Worm (Caenorhabditis elegans): ENCODE results near the gene B0563.18.

B0563.18 gene

DNA sequence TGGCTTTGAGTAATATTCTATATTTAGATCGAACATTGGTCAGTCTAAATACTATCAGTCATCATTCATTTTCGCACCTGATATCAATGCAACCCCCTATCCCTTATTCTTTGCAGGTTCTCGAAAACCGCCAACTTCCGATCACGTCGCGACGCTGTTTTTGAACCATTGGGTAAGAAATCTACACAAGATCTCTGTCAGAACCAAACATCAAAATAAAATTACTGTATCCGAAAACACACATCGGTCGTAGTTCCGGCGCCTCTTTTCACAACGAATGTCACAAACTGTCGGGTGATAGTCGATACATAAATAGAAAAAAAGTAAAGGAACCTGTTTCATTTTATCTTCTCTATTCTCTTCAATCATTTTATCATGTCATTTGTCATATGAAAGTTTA, 25.4 kb upstream of the B0563.18 start (continued):
- TF ChIP-seq ceh-63 (GFP tag; optimal IDR thresholded peaks at IDR 0.05) = no peak
- TF ChIP-seq hpl-2 (GFP tag; optimal IDR thresholded peaks at IDR 0.05) = no peak
- TF ChIP-seq C34B4.2 (tag; optimal IDR thresholded peaks at IDR 0.05) = no peak
- TF ChIP-seq unc-130 (tag; optimal IDR thresholded peaks at IDR 0.05) = peak; percentile 69
- TF ChIP-seq ceh-8 (GFP tag; optimal IDR thresholded peaks at IDR 0.05) = no peak
- TF ChIP-seq lin-13 (GFP tag; optimal IDR thresholded peaks at IDR 0.05) = no peak
- TF ChIP-seq zag-1 (tag; optimal IDR thresholded peaks at IDR 0.05) = no peak
- peak; percentile 45 for TF ChIP-seq nhr-19 (GFP tag; conservative IDR thresholded peaks at IDR 0.05)
- TF ChIP-seq nhr-71 (tag; optimal IDR thresholded peaks at IDR 0.05) = peak; percentile 73
- no peak for TF ChIP-seq mef-2 (tag; optimal IDR thresholded peaks at IDR 0.05)
- peak; percentile 59 for TF ChIP-seq grh-1 (GFP tag; IDR thresholded peaks at IDR 0.05)
- TF ChIP-seq unc-62 (GFP tag; optimal IDR thresholded peaks at IDR 0.05) = no peak

DNA sequence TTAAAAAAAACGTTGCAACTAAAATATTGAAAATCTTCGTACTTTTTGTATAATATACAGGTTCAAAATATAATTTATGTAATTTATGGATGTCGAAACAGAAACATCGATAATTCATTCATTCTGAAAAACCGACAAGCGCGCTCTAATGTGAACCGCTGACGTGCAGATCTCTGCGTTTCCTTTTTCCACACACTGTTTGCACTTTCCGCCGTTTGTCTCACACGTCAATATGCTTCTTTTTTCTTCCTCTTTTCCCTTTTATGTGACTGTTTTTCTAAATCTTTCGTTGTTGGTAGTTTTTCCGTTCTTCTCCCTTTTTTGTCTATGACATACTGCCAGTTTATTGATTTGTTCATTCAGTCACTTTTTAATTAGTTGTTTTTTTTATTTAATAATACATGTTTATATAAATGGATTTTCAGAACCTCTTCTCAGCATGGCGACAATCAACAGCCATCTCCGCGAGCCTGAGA, 22.1 kb upstream of the B0563.18 start, which contains the start of gene tmbi-4:
tmbi-4 (plus strand) TSS at position 426 of the 476 bp plus-strand sequence.
- TF ChIP-seq nhr-12 (tag; optimal IDR thresholded peaks at IDR 0.05) (no peak), nhr-28 (tag; optimal IDR thresholded peaks at IDR 0.05) (no peak), lin-14 (GFP tag; optimal IDR thresholded peaks at IDR 0.05) (peak; percentile 87), egl-27 (tag; optimal IDR thresholded peaks at IDR 0.05) (no peak), egl-13 (tag; optimal IDR thresholded peaks at IDR 0.05) (peak; percentile 1), C34B4.2 (tag; optimal IDR thresholded peaks at IDR 0.05) (no peak), alr-1 (tag; optimal IDR thresholded peaks at IDR 0.05; ENCODE audit: borderline replicate concordance) (no peak), zag-1 (tag; optimal IDR thresholded peaks at IDR 0.05) (no peak), mef-2 (tag; optimal IDR thresholded peaks at IDR 0.05) (no peak), unc-86 (tag; optimal IDR thresholded peaks at IDR 0.05) (peak; percentile 48), hlh-4 (tag; optimal IDR thresholded peaks at IDR 0.05) (no peak), nhr-84 (tag; optimal IDR thresholded peaks at IDR 0.05) (no peak), pax-3 (tag; optimal IDR thresholded peaks at IDR 0.05) (no peak), blmp-1 (tag; optimal IDR thresholded peaks at IDR 0.05) (peak; percentile 96), fos-1 (tag; optimal IDR thresholded peaks at IDR 0.05) (peak; percentile 22), efl-1 (optimal IDR thresholded peaks at IDR 0.05) (peak; percentile 30 to 61), efl-1 (GFP tag; optimal IDR thresholded peaks at IDR 0.05 in 1 of 2) (peak in 1 of 2 experiments; percentile 14), sup-37 (GFP tag; optimal IDR thresholded peaks at IDR 0.05) (no peak), isw-1 (GFP tag; IDR thresholded peaks at IDR 0.05) (no peak; the same call in 1 of the 2 replicates), nhr-76 (tag; optimal IDR thresholded peaks at IDR 0.05) (no peak), swsn-7 (tag; optimal IDR thresholded peaks at IDR 0.05) (peak; percentile 51), hlh-17 (GFP tag; optimal IDR thresholded peaks at IDR 0.05; ENCODE audit: borderline replicate concordance) (no peak), nhr-20 (tag; optimal IDR thresholded peaks at IDR 0.05) (peak; percentile 64), lin-39 (tag; optimal IDR thresholded peaks at IDR 0.05) (no peak), pqm-1 (tag; optimal IDR thresholded peaks at IDR 0.05) (no peak), lsy-2 (tag; optimal IDR thresholded peaks at IDR 0.05) (peak; percentile 13 to 73), skn-1 (tag; optimal IDR thresholded peaks at IDR 0.05) (no peak), nhr-90 (tag; optimal IDR thresholded peaks at IDR 0.05; ENCODE audit: poor library complexity) (peak; percentile 2), lin-35 (GFP tag; optimal IDR thresholded peaks at IDR 0.05) (peak; percentile 44 to 74), unc-30 (tag; optimal IDR thresholded peaks at IDR 0.05) (no peak), aha-1 (tag; optimal IDR thresholded peaks at IDR 0.05) (no peak), ceh-8 (GFP tag; optimal IDR thresholded peaks at IDR 0.05) (no peak), irx-1 (tag; optimal IDR thresholded peaks at IDR 0.05) (no peak), aly-2 (tag; optimal IDR thresholded peaks at IDR 0.05) (no peak), unc-130 (tag; optimal IDR thresholded peaks at IDR 0.05) (peak; percentile 22), ztf-11 (tag; optimal IDR thresholded peaks at IDR 0.05) (no peak), tbx-2 (tag; optimal IDR thresholded peaks at IDR 0.05) (peak; percentile 53), nhr-85 (tag) (peak; percentile 59), zip-4 (GFP tag; optimal IDR thresholded peaks at IDR 0.05) (no peak), nhr-11 (tag; optimal IDR thresholded peaks at IDR 0.05) (no peak), snu-23 (GFP tag; optimal IDR thresholded peaks at IDR 0.05) (peak; percentile 73), grh-1 (GFP tag; IDR thresholded peaks at IDR 0.05) (no peak), elt-3 (tag; optimal IDR thresholded peaks at IDR 0.05) (peak in 1 of 6 experiments; percentile 52), pag-3 (tag; optimal IDR thresholded peaks at IDR 0.05; ENCODE audit: borderline replicate concordance, insufficient read depth) (no peak)

Measured in whole organism, L1 larva.